Fruit fly (Drosophila melanogaster): ENCODE data around the gene Hsp23.
A peak's percentile ranks its signal among the peaks of the same experiment; 100 is the strongest.

Hsp23 gene

DNA sequence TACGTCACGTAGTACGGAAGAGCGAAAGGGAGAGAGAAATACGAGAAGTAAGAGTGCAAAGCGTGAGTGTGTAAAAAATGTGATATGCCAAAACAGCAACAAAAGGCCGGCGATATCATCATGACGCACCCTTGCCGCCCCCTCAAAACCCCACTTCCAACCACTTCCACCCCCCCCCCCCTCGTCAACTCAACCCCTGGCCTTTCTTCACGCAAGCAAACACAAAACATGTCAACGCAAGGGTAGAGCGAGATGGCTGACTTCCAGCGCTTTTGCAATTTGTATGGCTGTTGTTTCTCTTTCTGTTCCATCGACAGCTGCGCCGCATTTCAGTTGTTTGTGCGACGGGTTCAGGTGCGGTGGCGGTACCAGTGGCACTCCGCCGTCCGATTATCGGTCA lies 46.0 kb upstream of the Hsp23 start (continued):
- TF ChIP-seq CG7963 (GFP tag; IDR thresholded peaks at IDR 0.05; ENCODE audit: partially characterized antibody) (no peak), CG8089 (GFP tag; optimal IDR thresholded peaks at IDR 0.05) (no peak), CG13894 (tag; optimal IDR thresholded peaks at IDR 0.05) (no peak), CG4424 (GFP tag; optimal IDR thresholded peaks at IDR 0.05) (no peak), trh (GFP tag; optimal IDR thresholded peaks at IDR 0.05) (no peak), CG13287 (GFP tag; IDR thresholded peaks at IDR 0.05; ENCODE audit: partially characterized antibody) (no peak), CG12659 (GFP tag; optimal IDR thresholded peaks at IDR 0.05) (no peak), CG16815 (GFP tag; optimal IDR thresholded peaks at IDR 0.05) (no peak), CG11723 (GFP tag; optimal IDR thresholded peaks at IDR 0.05) (no peak), CG13775 (GFP tag; optimal IDR thresholded peaks at IDR 0.05) (no peak), tll (GFP tag; optimal IDR thresholded peaks at IDR 0.05) (no peak), gro (GFP tag; optimal IDR thresholded peaks at IDR 0.05) (no peak), tgo (GFP tag; IDR thresholded peaks at IDR 0.05) (peak; percentile 41; the same call in 1 of the 3 replicates), CG7987 (GFP tag; optimal IDR thresholded peaks at IDR 0.05) (no peak), fd64A (GFP tag; optimal IDR thresholded peaks at IDR 0.05) (no peak), kah (GFP tag; optimal IDR thresholded peaks at IDR 0.05) (no peak), chm (GFP tag; IDR thresholded peaks at IDR 0.05) (no peak), kni (GFP tag; optimal IDR thresholded peaks at IDR 0.05) (peak; percentile 47), CG10543 (GFP tag; optimal IDR thresholded peaks at IDR 0.05) (peak; percentile 24), jigr1 (GFP tag; IDR thresholded peaks at IDR 0.05) (no peak), peb (GFP tag; IDR thresholded peaks at IDR 0.05) (no peak), CG17186 (GFP tag; optimal IDR thresholded peaks at IDR 0.05) (no peak), CG32532 (GFP tag; IDR thresholded peaks at IDR 0.05) (no peak), CG9437 (GFP tag; optimal IDR thresholded peaks at IDR 0.05) (peak; percentile 47), Meics (GFP tag; optimal IDR thresholded peaks at IDR 0.05) (no peak), CG11093 (GFP tag; IDR thresholded peaks at IDR 0.05) (no peak), pan (optimal IDR thresholded peaks at IDR 0.05) (no peak), pan (GFP tag; optimal IDR thresholded peaks at IDR 0.05 in 1 of 2, IDR thresholded peaks at IDR 0.05 in 1 of 2) (peak in 1 of 2 experiments; percentile 52), twi (tag; optimal IDR thresholded peaks at IDR 0.05) (no peak), stc (GFP tag; IDR thresholded peaks at IDR 0.05) (0 out of 2 replicates have a peak, but pooled peaks have one; percentile 21), HLH3B (GFP tag; IDR thresholded peaks at IDR 0.05) (0 out of 2 replicates have a peak, but pooled peaks have one; percentile 37), Hr3 (GFP tag; optimal IDR thresholded peaks at IDR 0.05) (no peak), otp (GFP tag; IDR thresholded peaks at IDR 0.05) (no peak), CG8944 (GFP tag; optimal IDR thresholded peaks at IDR 0.05) (no peak), CG12104 (GFP tag; optimal IDR thresholded peaks at IDR 0.05) (no peak), PHDP (tag; optimal IDR thresholded peaks at IDR 0.05) (no peak), chinmo (GFP tag; IDR thresholded peaks at IDR 0.05; ENCODE audit: partially characterized antibody) (peak; percentile 88), ssp (GFP tag; IDR thresholded peaks at IDR 0.05) (no peak), slp2 (GFP tag; optimal IDR thresholded peaks at IDR 0.05) (no peak), mirr (GFP tag; optimal IDR thresholded peaks at IDR 0.05) (peak; percentile 43), Fer2 (tag; optimal IDR thresholded peaks at IDR 0.05) (no peak), gcm2 (GFP tag; optimal IDR thresholded peaks at IDR 0.05) (no peak), D (optimal IDR thresholded peaks at IDR 0.05) (no peak), D (GFP tag; optimal IDR thresholded peaks at IDR 0.05) (no peak), az2 (GFP tag; optimal IDR thresholded peaks at IDR 0.05) (no peak), corto (GFP tag; optimal IDR thresholded peaks at IDR 0.05) (no peak), Sry-δ (GFP tag; optimal IDR thresholded peaks at IDR 0.05) (no peak), CG10147 (GFP tag; optimal IDR thresholded peaks at IDR 0.05) (no peak), zf30C (GFP tag; optimal IDR thresholded peaks at IDR 0.05) (no peak), H2.0 (GFP tag; IDR thresholded peaks at IDR 0.05) (no peak), Taf1 (GFP tag; IDR thresholded peaks at IDR 0.05) (no peak), CrebB (tag; optimal IDR thresholded peaks at IDR 0.05) (no peak)

Data from whole organism, embryonic.